Worm (Caenorhabditis elegans) whole organism, L2 larva: Measurements from ENCODE around the gene F44E7.4.

Source experiments
- ama-1 ChIP-seq: fragments of 150-350 bp; optimal IDR thresholded peaks from 2 replicates; lab custom pipeline; 2018; ENCODE audit warnings: inconsistent platforms
- ceh-16 ChIP-seq: fragments of 150-350 bp; optimal IDR thresholded peaks from 2 replicates; lab custom pipeline; 2014; ENCODE audit warnings: missing biosample characterization, missing genetic modification characterization
- elt-3 ChIP-seq: sonication (generic microtip); optimal IDR thresholded peaks from 2 replicates; lab custom pipeline; 2017; ENCODE audit warnings: missing biosample characterization, missing genetic modification characterization
- fos-1 ChIP-seq: fragments of 150-350 bp; optimal IDR thresholded peaks from 2 replicates; lab custom pipeline; 2014; ENCODE audit warnings: missing biosample characterization, missing genetic modification characterization
- lin-11 ChIP-seq: fragments of 150-350 bp; sonication (generic microtip); optimal IDR thresholded peaks from 2 replicates; lab custom pipeline; 2014; ENCODE audit warnings: missing biosample characterization, missing genetic modification characterization, inconsistent platforms, mixed read lengths
- mdl-1 ChIP-seq, 2 experiments: fragments of 150-350 bp in 1 of 2; sonication (generic microtip) in 1 of 2; optimal IDR thresholded peaks; 2 replicates each; lab custom pipeline; 2017; ENCODE audit warnings: missing biosample characterization in 2 of 2, missing genetic modification characterization in 2 of 2
- nhr-129 ChIP-seq: fragments of 150-350 bp; optimal IDR thresholded peaks from 2 replicates; lab custom pipeline; 2014; ENCODE audit warnings: missing biosample characterization, missing genetic modification characterization
- nhr-21 ChIP-seq: fragments of 150-350 bp; optimal IDR thresholded peaks from 2 replicates; lab custom pipeline; 2014; ENCODE audit warnings: missing biosample characterization, missing genetic modification characterization
- sma-9 ChIP-seq, 2 experiments: fragments of 150-350 bp in 1 of 2; sonication (generic microtip) in 1 of 2; optimal IDR thresholded peaks; 2 replicates each; lab custom pipeline; 2014 to 2016; ENCODE audit warnings: missing genetic modification characterization in 2 of 2, mild to moderate bottlenecking in 1 of 2, missing biosample characterization in 1 of 2, missing compliant biosample characterization in 1 of 2, missing genetic modification reagents in 1 of 2, moderate library complexity in 1 of 2
- snpc-4 ChIP-seq: fragments of 150-350 bp; optimal IDR thresholded peaks from 2 replicates; lab custom pipeline; 2014; ENCODE audit warnings: missing biosample characterization, missing genetic modification characterization
- zag-1 ChIP-seq: fragments of 150-350 bp; optimal IDR thresholded peaks from 2 replicates; lab custom pipeline; 2014; ENCODE audit warnings: missing biosample characterization, missing genetic modification characterization
- ztf-1 ChIP-seq: fragments of 200-800 bp; sonication (Bioruptor generic); conservative IDR thresholded peaks from 2 replicates; pipeline ENCODE4 v1.3.6; 2022; ENCODE audit warnings: missing genetic modification characterization, missing compliant biosample characterization

ce11 chrV:5819903-5820302 lies 43.1 kb upstream of the F44E7.4 start:
- no peak for TF ChIP-seq elt-3
- no peak for TF ChIP-seq ztf-1
- TF ChIP-seq ama-1 (lab: Kevin White, UChicago) = no peak
- TF ChIP-seq ceh-16 (tag; lab: Kevin White, UChicago) = no peak
- TF ChIP-seq nhr-21 (tag; lab: Kevin White, UChicago) = no peak
- TF ChIP-seq zag-1 (tag; lab: Kevin White, UChicago) = no peak
- TF ChIP-seq mdl-1 (tag; optimal IDR thresholded peaks at IDR 0.05; lab: Kevin White, UChicago) = no peak
- no peak for TF ChIP-seq fos-1 (tag; lab: Kevin White, UChicago)
- no peak for TF ChIP-seq nhr-129 (tag; lab: Kevin White, UChicago)
- no peak for TF ChIP-seq snpc-4 (tag; lab: Kevin White, UChicago)
- TF ChIP-seq sma-9 (GFP tag; optimal IDR thresholded peaks at IDR 0.05; lab: Kevin White, UChicago) = peak; percentile 54
- TF ChIP-seq sma-9 (tag; optimal IDR thresholded peaks at IDR 0.05; lab: Kevin White, UChicago) = no peak
- TF ChIP-seq lin-11 (tag; lab: Kevin White, UChicago) = no peak
